Worm (Caenorhabditis elegans) whole organism, early embryonic: ENCODE data around the gene wht-6.

Experiments used
- B0310.2 ChIP-seq: sonication (generic microtip); optimal IDR thresholded peaks from 2 replicates; lab custom pipeline; 2016; ENCODE audit warnings: mild to moderate bottlenecking, missing genetic modification characterization, missing compliant biosample characterization
- ama-1 ChIP-seq: fragments of 150-350 bp; optimal IDR thresholded peaks from 2 replicates; lab custom pipeline; 2014
- flt-1 ChIP-seq: fragments of 200-800 bp; sonication (Bioruptor generic); IDR thresholded peaks from 2 replicates; pipeline ENCODE4 v1.3.6; 2022; ENCODE audit warnings: missing genetic modification characterization, missing compliant biosample characterization
- pes-1 ChIP-seq: fragments of 200-800 bp; sonication (Bioruptor generic); IDR thresholded peaks from 2 replicates; pipeline ENCODE4 v1.3.6; 2022; ENCODE audit warnings: missing genetic modification reagents, missing genetic modification characterization, missing compliant biosample characterization
- tbx-11 ChIP-seq: fragments of 200-800 bp; sonication (Bioruptor generic); IDR thresholded peaks from 2 replicates; pipeline ENCODE4 v1.3.6; 2022; ENCODE audit warnings: missing genetic modification characterization, missing compliant biosample characterization

- TF ChIP-seq ama-1 = no peak
- TF ChIP-seq B0310.2 (tag; lab: Kevin White, UChicago) = no peak
- no peak for TF ChIP-seq tbx-11
- no peak for TF ChIP-seq flt-1 (GFP tag; lab: Robert Waterston, UW)
- no peak for TF ChIP-seq pes-1 (GFP tag; lab: Robert Waterston, UW)
These were observed 37.8 kb downstream of the wht-6 start for ce11 chrIII:6509301-6509700.
